Fruit fly (Drosophila melanogaster) whole organism, embryonic: ENCODE results near the gene Obp99d.
A peak's percentile ranks its signal among the peaks of the same experiment; 100 is the strongest.

ENCODE experiments used
- Atf-2 ChIP-seq: fragments of 200-800 bp; sonication (Bioruptor generic); optimal IDR thresholded peaks from 2 replicates; lab custom pipeline; 2016; ENCODE audit warnings: missing biosample characterization, missing genetic modification characterization
- Bgb ChIP-seq: fragments of 200-800 bp; sonication (Bioruptor generic); IDR thresholded peaks from 2 replicates; pipeline ENCODE4 v1.3.6; 2022; ENCODE audit warnings: missing biosample characterization, missing genetic modification characterization; ENCODE audit not compliant: partially characterized antibody
- CG10147 ChIP-seq: fragments of 200-800 bp; sonication (Bioruptor generic); optimal IDR thresholded peaks from 2 replicates; lab custom pipeline; 2019; ENCODE audit warnings: missing biosample characterization, mild to moderate bottlenecking, missing genetic modification characterization, moderate library complexity
- CG10979 ChIP-seq: fragments of 200-800 bp; sonication (Bioruptor generic); optimal IDR thresholded peaks from 2 replicates; lab custom pipeline; 2018; ENCODE audit warnings: missing biosample characterization, mild to moderate bottlenecking, missing genetic modification characterization, moderate library complexity
- CG13123 ChIP-seq: fragments of 200-800 bp; sonication (Bioruptor generic); optimal IDR thresholded peaks from 2 replicates; lab custom pipeline; 2016; ENCODE audit warnings: missing biosample characterization, missing genetic modification characterization
- CG13287 ChIP-seq: fragments of 200-800 bp; sonication (Bioruptor generic); IDR thresholded peaks from 2 replicates; pipeline ENCODE4 v1.3.6; 2022; ENCODE audit warnings: missing biosample characterization, missing genetic modification characterization; ENCODE audit not compliant: partially characterized antibody
- CG14441 ChIP-seq: fragments of 200-800 bp; sonication (Bioruptor generic); IDR thresholded peaks from 2 replicates; pipeline ENCODE4 v1.3.6; 2022; ENCODE audit warnings: missing biosample characterization, missing genetic modification characterization
- CG14667 ChIP-seq: fragments of 200-800 bp; sonication (Bioruptor generic); IDR thresholded peaks from 2 replicates; pipeline ENCODE4 v1.3.6; 2022; ENCODE audit warnings: missing biosample characterization, missing genetic modification characterization
- CG15011 ChIP-seq: fragments of 200-800 bp; sonication (Bioruptor generic); optimal IDR thresholded peaks from 3 replicates; lab custom pipeline; 2018; ENCODE audit warnings: missing biosample characterization, mild to moderate bottlenecking, missing genetic modification characterization
- CG16815 ChIP-seq: fragments of 200-800 bp; sonication (Bioruptor generic); optimal IDR thresholded peaks from 3 replicates; lab custom pipeline; 2017; ENCODE audit warnings: missing biosample characterization, mild to moderate bottlenecking, missing genetic modification characterization
- CG16863 ChIP-seq: fragments of 200-800 bp; sonication (Bioruptor generic); optimal IDR thresholded peaks from 3 replicates; lab custom pipeline; 2016; ENCODE audit warnings: missing biosample characterization, missing genetic modification characterization
- CG17328 ChIP-seq: fragments of 200-800 bp; sonication (Bioruptor generic); IDR thresholded peaks from 2 replicates; pipeline ENCODE4 v1.3.6; 2022; ENCODE audit warnings: missing biosample characterization, missing genetic modification characterization
- CG17568 ChIP-seq: fragments of 200-800 bp; sonication (Bioruptor generic); optimal IDR thresholded peaks from 2 replicates; lab custom pipeline; 2018; ENCODE audit warnings: missing biosample characterization, mild to moderate bottlenecking, missing genetic modification characterization, moderate library complexity
- CG1792 ChIP-seq: fragments of 200-800 bp; sonication (Bioruptor generic); optimal IDR thresholded peaks from 2 replicates; lab custom pipeline; 2016; ENCODE audit warnings: missing biosample characterization, missing genetic modification characterization
- CG18599 ChIP-seq: fragments of 200-800 bp; sonication (Bioruptor generic); optimal IDR thresholded peaks from 3 replicates; lab custom pipeline; 2017; ENCODE audit warnings: missing biosample characterization, missing genetic modification characterization, mild to moderate bottlenecking, moderate library complexity, missing genetic modification reagents
- CG2202 ChIP-seq: fragments of 200-800 bp; sonication (Bioruptor generic); optimal IDR thresholded peaks from 2 replicates; lab custom pipeline; 2018; ENCODE audit warnings: missing biosample characterization, mild to moderate bottlenecking, missing genetic modification characterization
- CG30403 ChIP-seq: fragments of 200-800 bp; sonication (Bioruptor generic); optimal IDR thresholded peaks from 3 replicates; lab custom pipeline; 2016; ENCODE audit warnings: missing biosample characterization, missing genetic modification characterization
- CG3065 ChIP-seq: fragments of 200-800 bp; sonication (Bioruptor generic); optimal IDR thresholded peaks from 2 replicates; lab custom pipeline; 2016; ENCODE audit warnings: missing biosample characterization, missing genetic modification characterization
- CG3995 ChIP-seq: fragments of 200-800 bp; sonication (Bioruptor generic); optimal IDR thresholded peaks from 3 replicates; lab custom pipeline; 2016; ENCODE audit warnings: missing biosample characterization, missing genetic modification characterization
- CG4360 ChIP-seq: fragments of 200-800 bp; sonication (Bioruptor generic); IDR thresholded peaks from 2 replicates; pipeline ENCODE4 v1.3.6; 2022; ENCODE audit warnings: missing biosample characterization, missing genetic modification characterization
- CG7786 ChIP-seq: fragments of 200-800 bp; sonication (Bioruptor generic); optimal IDR thresholded peaks from 2 replicates; lab custom pipeline; 2016; ENCODE audit warnings: missing biosample characterization, missing genetic modification characterization
- CG8765 ChIP-seq: fragments of 200-800 bp; sonication (Bioruptor generic); IDR thresholded peaks from 2 replicates; pipeline ENCODE4 v1.3.6; 2022; ENCODE audit warnings: missing biosample characterization, missing genetic modification characterization
- Dad ChIP-seq: fragments of 200-800 bp; sonication (Bioruptor generic); optimal IDR thresholded peaks from 3 replicates; lab custom pipeline; 2016; ENCODE audit warnings: missing biosample characterization, missing genetic modification characterization
- Dip3 ChIP-seq: fragments of 200-800 bp; sonication (Bioruptor generic); optimal IDR thresholded peaks from 3 replicates; lab custom pipeline; 2016; ENCODE audit warnings: missing biosample characterization, missing genetic modification characterization
- E2f2 ChIP-seq: fragments of 200-800 bp; sonication (Bioruptor generic); IDR thresholded peaks from 2 replicates; pipeline ENCODE4 v1.3.6; 2022; ENCODE audit warnings: missing biosample characterization, missing genetic modification characterization
- Ets65A ChIP-seq: fragments of 200-800 bp; sonication (Bioruptor generic); peaks from one replicate; lab custom pipeline; 2016; ENCODE audit warnings: missing biosample characterization, missing genetic modification characterization
- Fer3 ChIP-seq: fragments of 200-800 bp; sonication (Bioruptor generic); optimal IDR thresholded peaks from 2 replicates; lab custom pipeline; 2018; ENCODE audit warnings: missing biosample characterization, mild to moderate bottlenecking, missing genetic modification characterization, moderate library complexity
- Hr39 ChIP-seq: fragments of >200 bp; optimal IDR thresholded peaks from 2 replicates; lab custom pipeline; 2017
- Lim3 ChIP-seq: fragments of 200-800 bp; sonication (Bioruptor generic); IDR thresholded peaks from 2 replicates; pipeline ENCODE4 v1.3.6; 2022; ENCODE audit warnings: missing biosample characterization, missing genetic modification characterization
- MBD-R2 ChIP-seq: fragments of 200-800 bp; sonication (Bioruptor generic); IDR thresholded peaks from 2 replicates; pipeline ENCODE4 v1.3.6; 2022; ENCODE audit warnings: missing biosample characterization, missing genetic modification characterization
- Mes4 ChIP-seq: fragments of 200-800 bp; sonication (Bioruptor generic); optimal IDR thresholded peaks from 2 replicates; lab custom pipeline; 2016; ENCODE audit warnings: missing biosample characterization, missing genetic modification characterization
- NK7.1 ChIP-seq: fragments of 200-800 bp; sonication (Bioruptor generic); optimal IDR thresholded peaks from 3 replicates; lab custom pipeline; 2016; ENCODE audit warnings: missing biosample characterization, missing genetic modification characterization
- Ravus ChIP-seq: fragments of 200-800 bp; sonication (Bioruptor generic); IDR thresholded peaks from 2 replicates; pipeline ENCODE4 v1.3.6; 2022; ENCODE audit warnings: missing biosample characterization, missing genetic modification characterization
- Sox100B ChIP-seq: fragments of 200-800 bp; sonication (Bioruptor generic); optimal IDR thresholded peaks from 3 replicates; lab custom pipeline; 2018; ENCODE audit warnings: missing biosample characterization, mild to moderate bottlenecking, missing genetic modification characterization
- Stat92E ChIP-seq, 3 experiments: fragments of >200 bp in 2 of 3; fragments of 200-800 bp in 1 of 3; sonication (Bioruptor generic) in 1 of 3; optimal IDR thresholded peaks; 2 replicates each; lab custom pipeline; 2017 to 2019; ENCODE audit warnings: missing biosample characterization in 3 of 3, missing genetic modification characterization in 3 of 3, mild to moderate bottlenecking in 1 of 3, moderate library complexity in 1 of 3
- Usf ChIP-seq: fragments of 200-800 bp; sonication (Bioruptor generic); optimal IDR thresholded peaks from 2 replicates; lab custom pipeline; 2017; ENCODE audit warnings: missing genotype, missing biosample characterization, missing genetic modification characterization
- amos ChIP-seq: fragments of 200-800 bp; sonication (Bioruptor generic); IDR thresholded peaks from 2 replicates; pipeline ENCODE4 v1.3.6; 2022; ENCODE audit warnings: missing biosample characterization, missing genetic modification characterization; ENCODE audit not compliant: partially characterized antibody
- ap ChIP-seq: fragments of 200-800 bp; sonication (Bioruptor generic); IDR thresholded peaks from 2 replicates; pipeline ENCODE4 v1.3.6; 2022; ENCODE audit warnings: missing biosample characterization, missing genetic modification characterization
- ara ChIP-seq: fragments of 200-800 bp; sonication (Bioruptor generic); IDR thresholded peaks from 2 replicates; pipeline ENCODE4 v1.3.6; 2022; ENCODE audit warnings: missing biosample characterization, missing genetic modification characterization
- croc ChIP-seq: fragments of 200-800 bp; sonication (Bioruptor generic); conservative IDR thresholded peaks from 3 replicates; pipeline ENCODE4 v1.3.6; 2022; ENCODE audit warnings: missing biosample characterization, missing genetic modification characterization
- crol ChIP-seq: fragments of 200-800 bp; sonication (Bioruptor generic); IDR thresholded peaks from 2 replicates; pipeline ENCODE4 v1.3.6; 2022; ENCODE audit warnings: missing biosample characterization, missing genetic modification characterization
- eve ChIP-seq, 2 experiments: fragments of >200 bp; optimal IDR thresholded peaks; 2 replicates each; lab custom pipeline; 2017; ENCODE audit warnings: missing biosample characterization in 2 of 2, missing genetic modification characterization in 2 of 2
- grn ChIP-seq: fragments of 200-800 bp; sonication (Bioruptor generic); optimal IDR thresholded peaks from 3 replicates; lab custom pipeline; 2017; ENCODE audit warnings: missing biosample characterization, missing genetic modification characterization
- gro ChIP-seq: fragments of 200-800 bp; sonication (Bioruptor generic); optimal IDR thresholded peaks from 2 replicates; lab custom pipeline; 2016; ENCODE audit warnings: missing biosample characterization, missing genetic modification characterization
- hth ChIP-seq: fragments of >200 bp; optimal IDR thresholded peaks from 2 replicates; lab custom pipeline; 2017; ENCODE audit warnings: inconsistent platforms
- luna ChIP-seq: fragments of 200-800 bp; sonication (Bioruptor generic); optimal IDR thresholded peaks from 2 replicates; lab custom pipeline; 2016; ENCODE audit warnings: missing biosample characterization, missing genetic modification characterization
- pros ChIP-seq: fragments of 200-800 bp; sonication (Bioruptor generic); optimal IDR thresholded peaks from 3 replicates; lab custom pipeline; 2019; ENCODE audit warnings: missing biosample characterization, mild to moderate bottlenecking, missing genetic modification characterization, moderate library complexity
- schlank ChIP-seq: fragments of 200-800 bp; sonication (Bioruptor generic); optimal IDR thresholded peaks from 2 replicates; lab custom pipeline; 2018; ENCODE audit warnings: missing biosample characterization, mild to moderate bottlenecking, missing genetic modification characterization
- sd ChIP-seq: fragments of 200-800 bp; sonication (Bioruptor generic); optimal IDR thresholded peaks from 3 replicates; lab custom pipeline; 2018; ENCODE audit warnings: missing biosample characterization, mild to moderate bottlenecking, missing genetic modification characterization, moderate library complexity
- sqz ChIP-seq: fragments of 200-800 bp; sonication (Bioruptor generic); optimal IDR thresholded peaks from 3 replicates; lab custom pipeline; 2018; ENCODE audit warnings: missing biosample characterization, mild to moderate bottlenecking, missing genetic modification characterization
- twi ChIP-seq: fragments of 200-800 bp; optimal IDR thresholded peaks from 2 replicates; lab custom pipeline; 2019; ENCODE audit warnings: missing biosample characterization, mild to moderate bottlenecking, missing genetic modification characterization, moderate library complexity
- unpg ChIP-seq: fragments of 200-800 bp; sonication (Bioruptor generic); optimal IDR thresholded peaks from 3 replicates; lab custom pipeline; 2018; ENCODE audit warnings: missing biosample characterization, mild to moderate bottlenecking, missing genetic modification characterization, moderate library complexity
- yki ChIP-seq: fragments of >200 bp; optimal IDR thresholded peaks from 3 replicates; lab custom pipeline; 2018

Obp99d gene

DNA sequence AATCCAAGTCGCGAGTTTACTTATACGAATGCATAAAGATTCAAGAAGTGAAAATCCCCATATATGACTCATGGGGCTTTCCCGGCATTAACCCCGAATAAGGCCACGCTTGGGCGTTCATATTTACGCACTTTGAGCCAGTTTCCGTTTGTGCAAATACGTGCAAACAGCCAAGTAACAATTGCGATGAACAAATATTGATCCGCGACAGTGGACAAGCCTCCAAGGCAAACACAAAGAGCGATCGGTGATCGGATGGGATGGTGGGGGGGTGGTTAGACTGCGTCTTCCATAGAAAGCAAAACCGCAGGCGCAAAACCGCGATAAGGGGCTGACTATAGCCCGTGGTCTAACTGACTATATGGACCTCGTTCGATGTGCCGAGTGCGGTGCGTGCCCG lies 42.9 kb downstream of the Obp99d start (continued):
- TF ChIP-seq unpg (GFP tag; lab: Kevin White, UChicago) (peak; percentile 10), ap (no peak), CG18599 (GFP tag; lab: Kevin White, UChicago) (peak; percentile 27), CG13123 (no peak), CG10979 (tag; lab: Kevin White, UChicago) (no peak), MBD-R2 (peak; percentile 13; the same call in 1 of the 2 replicates), hth (lab: Kevin White, UChicago) (no peak), Mes4 (no peak), crol (GFP tag; lab: Robert Waterston, UW) (no peak), grn (no peak), CG3995 (GFP tag; lab: Kevin White, UChicago) (no peak), Ravus (GFP tag; lab: Robert Waterston, UW) (no peak), CG17568 (GFP tag; lab: Kevin White, UChicago) (no peak), schlank (tag; lab: Kevin White, UChicago) (peak; percentile 51), CG2202 (no peak), sd (no peak), E2f2 (GFP tag; lab: Robert Waterston, UW) (no peak), Dad (no peak), CG1792 (GFP tag; lab: Kevin White, UChicago) (peak; percentile 68), Bgb (GFP tag; lab: Robert Waterston, UW) (0 out of 2 replicates have a peak, but pooled peaks have one; percentile 13), CG8765 (GFP tag; lab: Robert Waterston, UW) (no peak), Ets65A (no peak), CG3065 (no peak), CG13287 (no peak), CG30403 (no peak), pros (GFP tag; lab: Kevin White, UChicago) (no peak), Lim3 (no peak), Sox100B (GFP tag; lab: Kevin White, UChicago) (no peak), yki (no peak), luna (GFP tag; lab: Kevin White, UChicago) (no peak), CG10147 (GFP tag; lab: Kevin White, UChicago) (no peak), twi (tag; lab: Kevin White, UChicago) (no peak), CG15011 (GFP tag; lab: Kevin White, UChicago) (no peak), CG7786 (GFP tag; lab: Kevin White, UChicago) (no peak), amos (no peak), Dip3 (GFP tag; lab: Kevin White, UChicago) (no peak), Atf-2 (GFP tag; lab: Kevin White, UChicago) (peak; percentile 6), eve (GFP tag; optimal IDR thresholded peaks at IDR 0.05; lab: Kevin White, UChicago) (no peak), Hr39 (lab: Kevin White, UChicago) (no peak), CG17328 (GFP tag; lab: Robert Waterston, UW) (0 out of 2 replicates have a peak, but pooled peaks have one; percentile 32), Stat92E (GFP tag; optimal IDR thresholded peaks at IDR 0.05; lab: Kevin White, UChicago) (no peak), Usf (GFP tag; lab: Kevin White, UChicago) (no peak), sqz (GFP tag; lab: Kevin White, UChicago) (no peak), Fer3 (tag; lab: Kevin White, UChicago) (peak; percentile 17), CG14441 (GFP tag; lab: Robert Waterston, UW) (no peak; the same call in 1 of the 2 replicates), CG14667 (no peak), CG16863 (GFP tag; lab: Kevin White, UChicago) (no peak), CG16815 (no peak), croc (GFP tag; lab: Robert Waterston, UW) (no peak), ara (GFP tag; lab: Robert Waterston, UW) (no peak), NK7.1 (GFP tag; lab: Kevin White, UChicago) (no peak), CG4360 (no peak), gro (no peak)
